Fruit fly (Drosophila melanogaster) whole organism, embryonic: ENCODE data around the gene bun.

Experiments used
- ATbp ChIP-seq: fragments of 200-800 bp; sonication (Bioruptor generic); optimal IDR thresholded peaks from 2 replicates; lab custom pipeline; 2017; ENCODE audit warnings: missing biosample characterization, mild to moderate bottlenecking, missing genetic modification characterization, missing genetic modification reagents
- Atf3 ChIP-seq: fragments of 200-800 bp; sonication (Bioruptor generic); optimal IDR thresholded peaks from 3 replicates; lab custom pipeline; 2016; ENCODE audit warnings: missing biosample characterization, missing genetic modification characterization
- Awh ChIP-seq: fragments of 200-800 bp; sonication (Bioruptor generic); IDR thresholded peaks from 2 replicates; pipeline ENCODE4, ENCODE4 v1.3.6; 2022; ENCODE audit warnings: missing biosample characterization, missing genetic modification characterization
- BEAF-32 ChIP-seq: fragments of 200-800 bp; sonication (Bioruptor generic); optimal IDR thresholded peaks from 3 replicates; lab custom pipeline; 2017; ENCODE audit warnings: missing biosample characterization, missing genetic modification characterization, mild to moderate bottlenecking, moderate library complexity, missing genetic modification reagents
- Bgb ChIP-seq: fragments of 200-800 bp; sonication (Bioruptor generic); IDR thresholded peaks from 2 replicates; pipeline ENCODE4 v1.3.6; 2022; ENCODE audit warnings: missing biosample characterization, missing genetic modification characterization; ENCODE audit not compliant: partially characterized antibody
- CG10147 ChIP-seq: fragments of 200-800 bp; sonication (Bioruptor generic); optimal IDR thresholded peaks from 2 replicates; lab custom pipeline; 2019; ENCODE audit warnings: missing biosample characterization, mild to moderate bottlenecking, missing genetic modification characterization, moderate library complexity
- CG10431 ChIP-seq: fragments of 200-800 bp; sonication (Bioruptor generic); optimal IDR thresholded peaks from 3 replicates; lab custom pipeline; 2018; ENCODE audit warnings: missing biosample characterization, mild to moderate bottlenecking, missing genetic modification characterization
- CG10462 ChIP-seq: fragments of 200-800 bp; sonication (Bioruptor generic); optimal IDR thresholded peaks from 2 replicates; lab custom pipeline; 2016; ENCODE audit warnings: missing biosample characterization, missing genetic modification characterization
- CG10979 ChIP-seq: fragments of 200-800 bp; sonication (Bioruptor generic); optimal IDR thresholded peaks from 2 replicates; lab custom pipeline; 2018; ENCODE audit warnings: missing biosample characterization, mild to moderate bottlenecking, missing genetic modification characterization, moderate library complexity
- CG12219 ChIP-seq: fragments of 200-800 bp; sonication (Bioruptor generic); optimal IDR thresholded peaks from 3 replicates; lab custom pipeline; 2018; ENCODE audit warnings: missing biosample characterization, mild to moderate bottlenecking, missing genetic modification characterization
- CG13775 ChIP-seq: fragments of 200-800 bp; sonication (Bioruptor generic); optimal IDR thresholded peaks from 3 replicates; lab custom pipeline; 2017; ENCODE audit warnings: missing biosample characterization, mild to moderate bottlenecking, missing genetic modification characterization
- CG14710 ChIP-seq: fragments of 200-800 bp; sonication (Bioruptor generic); optimal IDR thresholded peaks from 3 replicates; lab custom pipeline; 2019; ENCODE audit warnings: missing biosample characterization, mild to moderate bottlenecking, missing genetic modification characterization, moderate library complexity
- CG15696 ChIP-seq: fragments of 200-800 bp; sonication (Bioruptor generic); optimal IDR thresholded peaks from 2 replicates; lab custom pipeline; 2019; ENCODE audit warnings: missing biosample characterization, mild to moderate bottlenecking, missing genetic modification characterization, moderate library complexity
- CG18619 ChIP-seq: fragments of 200-800 bp; sonication (Bioruptor generic); optimal IDR thresholded peaks from 3 replicates; lab custom pipeline; 2017; ENCODE audit warnings: missing biosample characterization, mild to moderate bottlenecking, missing genetic modification characterization
- CG2116 ChIP-seq: fragments of 200-800 bp; sonication (Bioruptor generic); optimal IDR thresholded peaks from 3 replicates; lab custom pipeline; 2018; ENCODE audit warnings: missing biosample characterization, mild to moderate bottlenecking, missing genetic modification characterization
- CG31365 ChIP-seq: fragments of 200-800 bp; sonication (Bioruptor generic); optimal IDR thresholded peaks from 2 replicates; lab custom pipeline; 2018; ENCODE audit warnings: missing biosample characterization, mild to moderate bottlenecking, missing genetic modification characterization
- CG33557 ChIP-seq: fragments of 200-800 bp; sonication (Bioruptor generic); optimal IDR thresholded peaks from 2 replicates; lab custom pipeline; 2019; ENCODE audit warnings: missing biosample characterization, mild to moderate bottlenecking, missing genetic modification characterization, moderate library complexity
- CG4707 ChIP-seq: fragments of 200-800 bp; sonication (Bioruptor generic); optimal IDR thresholded peaks from 2 replicates; lab custom pipeline; 2018; ENCODE audit warnings: missing biosample characterization, mild to moderate bottlenecking, missing genetic modification characterization, moderate library complexity
- CG5180 ChIP-seq: fragments of 200-800 bp; sonication (Bioruptor generic); optimal IDR thresholded peaks from 3 replicates; lab custom pipeline; 2017; ENCODE audit warnings: missing biosample characterization, missing genetic modification characterization, mild to moderate bottlenecking, moderate library complexity, missing genetic modification reagents
- CG8281 ChIP-seq: fragments of 200-800 bp; sonication (Bioruptor generic); optimal IDR thresholded peaks from 2 replicates; lab custom pipeline; 2018; ENCODE audit warnings: missing biosample characterization, mild to moderate bottlenecking, missing genetic modification characterization, moderate library complexity
- CG8924 ChIP-seq: fragments of 200-800 bp; optimal IDR thresholded peaks from 3 replicates; lab custom pipeline; 2019; ENCODE audit warnings: missing biosample characterization, mild to moderate bottlenecking, missing genetic modification characterization, moderate library complexity
- Dref ChIP-seq: fragments of 200-800 bp; sonication (Bioruptor generic); IDR thresholded peaks from 2 replicates; pipeline ENCODE4 v1.3.6; 2022; ENCODE audit warnings: missing biosample characterization, missing genetic modification characterization
- Ets97D ChIP-seq: fragments of 200-800 bp; sonication (Bioruptor generic); optimal IDR thresholded peaks from 3 replicates; lab custom pipeline; 2016; ENCODE audit warnings: missing biosample characterization, missing genetic modification characterization
- Fer2 ChIP-seq: fragments of 200-800 bp; sonication (Bioruptor generic); optimal IDR thresholded peaks from 2 replicates; lab custom pipeline; 2018; ENCODE audit warnings: missing biosample characterization, mild to moderate bottlenecking, missing genetic modification characterization, moderate library complexity
- Fer3 ChIP-seq: fragments of 200-800 bp; sonication (Bioruptor generic); optimal IDR thresholded peaks from 2 replicates; lab custom pipeline; 2018; ENCODE audit warnings: missing biosample characterization, mild to moderate bottlenecking, missing genetic modification characterization, moderate library complexity
- H2.0 ChIP-seq: fragments of 200-800 bp; sonication (Bioruptor generic); IDR thresholded peaks from 2 replicates; pipeline ENCODE4 v1.3.6; 2022; ENCODE audit warnings: missing biosample characterization, missing genetic modification characterization
- Kr ChIP-seq: fragments of 200-800 bp; sonication (Bioruptor generic); optimal IDR thresholded peaks from 2 replicates; lab custom pipeline; 2017; ENCODE audit warnings: missing biosample characterization, mild to moderate bottlenecking, missing genetic modification characterization
- Nf-YB ChIP-seq: fragments of 200-800 bp; sonication (Bioruptor generic); optimal IDR thresholded peaks from 3 replicates; lab custom pipeline; 2019; ENCODE audit warnings: missing biosample characterization, mild to moderate bottlenecking, missing genetic modification characterization, moderate library complexity
- br ChIP-seq: fragments of >200 bp; optimal IDR thresholded peaks from 2 replicates; lab custom pipeline; 2017
- cad ChIP-seq: fragments of >200 bp; optimal IDR thresholded peaks from 2 replicates; lab custom pipeline; 2017; ENCODE audit warnings: missing biosample characterization, missing genetic modification characterization
- caup ChIP-seq: fragments of 200-800 bp; sonication (Bioruptor generic); optimal IDR thresholded peaks from 3 replicates; lab custom pipeline; 2017; ENCODE audit warnings: missing biosample characterization, mild to moderate bottlenecking, missing genetic modification characterization, moderate library complexity; ENCODE audit not compliant: severe bottlenecking
- ci ChIP-seq: fragments of 200-800 bp; sonication (Bioruptor generic); IDR thresholded peaks from 3 replicates; pipeline ENCODE4 v1.3.6; 2022; ENCODE audit warnings: missing biosample characterization, missing genetic modification characterization
- disco-r ChIP-seq: fragments of 200-800 bp; sonication (Bioruptor generic); optimal IDR thresholded peaks from 2 replicates; lab custom pipeline; 2016; ENCODE audit warnings: missing biosample characterization, missing genetic modification characterization
- dpn ChIP-seq, 2 experiments: fragments of 200-800 bp; sonication (Bioruptor generic); optimal IDR thresholded peaks; 3 replicates each; lab custom pipeline; 2016; ENCODE audit warnings: missing biosample characterization in 2 of 2, missing genetic modification characterization in 2 of 2
- fd102C ChIP-seq: fragments of 200-800 bp; sonication (Bioruptor generic); optimal IDR thresholded peaks from 2 replicates; lab custom pipeline; 2018; ENCODE audit warnings: missing biosample characterization, mild to moderate bottlenecking, missing genetic modification characterization, moderate library complexity
- fd64A ChIP-seq: fragments of 200-800 bp; sonication (Bioruptor generic); optimal IDR thresholded peaks from 3 replicates; lab custom pipeline; 2018; ENCODE audit warnings: missing biosample characterization, mild to moderate bottlenecking, missing genetic modification characterization
- gcm2 ChIP-seq: fragments of 200-800 bp; sonication (Bioruptor generic); optimal IDR thresholded peaks from 2 replicates; lab custom pipeline; 2016; ENCODE audit warnings: missing biosample characterization, missing genetic modification characterization
- gem ChIP-seq: fragments of 200-800 bp; sonication (Bioruptor generic); optimal IDR thresholded peaks from 2 replicates; lab custom pipeline; 2019; ENCODE audit warnings: missing biosample characterization, mild to moderate bottlenecking, missing genetic modification characterization, moderate library complexity
- gfzf ChIP-seq: fragments of 200-800 bp; sonication (Bioruptor generic); optimal IDR thresholded peaks from 2 replicates; lab custom pipeline; 2016; ENCODE audit warnings: missing biosample characterization, mild to moderate bottlenecking, missing genetic modification characterization, moderate library complexity
- grau ChIP-seq: fragments of 200-800 bp; optimal IDR thresholded peaks from 3 replicates; lab custom pipeline; 2019; ENCODE audit warnings: missing biosample characterization, mild to moderate bottlenecking, missing genetic modification characterization, moderate library complexity
- hkb ChIP-seq, 2 experiments: fragments of 200-800 bp in 1 of 2; fragments of >200 bp in 1 of 2; sonication (Bioruptor generic) in 1 of 2; IDR thresholded peaks in 1 of 2; optimal IDR thresholded peaks in 1 of 2; 2 replicates each; pipeline versions ENCODE4 v1.3.6 to Lab custom; 2017 to 2022; ENCODE audit warnings: missing biosample characterization in 1 of 2, missing genetic modification characterization in 1 of 2
- ken ChIP-seq: fragments of 200-800 bp; sonication (Bioruptor generic); IDR thresholded peaks from 3 replicates; pipeline ENCODE4 v1.3.6; 2022; ENCODE audit warnings: missing biosample characterization, missing genetic modification characterization
- lab ChIP-seq: fragments of 200-800 bp; sonication (Bioruptor generic); optimal IDR thresholded peaks from 3 replicates; lab custom pipeline; 2017; ENCODE audit warnings: missing biosample characterization, missing genetic modification characterization, mild to moderate bottlenecking, moderate library complexity, missing genetic modification reagents
- lilli ChIP-seq: fragments of 200-800 bp; sonication (Bioruptor generic); optimal IDR thresholded peaks from 3 replicates; lab custom pipeline; 2016; ENCODE audit warnings: missing biosample characterization, missing genetic modification characterization
- mld ChIP-seq: fragments of 200-800 bp; sonication (Bioruptor generic); IDR thresholded peaks from 3 replicates; pipeline ENCODE4 v1.3.6; 2022; ENCODE audit warnings: missing biosample characterization, missing genetic modification characterization; ENCODE audit not compliant: partially characterized antibody
- nau ChIP-seq: fragments of 200-800 bp; sonication (Bioruptor generic); optimal IDR thresholded peaks from 3 replicates; lab custom pipeline; 2017; ENCODE audit warnings: missing biosample characterization, mild to moderate bottlenecking, missing genetic modification characterization, missing genetic modification reagents
- sc ChIP-seq, 3 experiments: fragments of >200 bp in 2 of 3; fragments of 200-800 bp in 1 of 3; sonication (Bioruptor generic) in 1 of 3; optimal IDR thresholded peaks; 2 replicates in 2 of 3; 3 replicates in 1 of 3; lab custom pipeline; 2017; ENCODE audit warnings: mild to moderate bottlenecking in 1 of 3, missing biosample characterization in 1 of 3, missing genetic modification characterization in 1 of 3, missing genetic modification reagents in 1 of 3
- so ChIP-seq: fragments of 200-800 bp; sonication (Bioruptor generic); IDR thresholded peaks from 3 replicates; pipeline ENCODE4 v1.3.6; 2022; ENCODE audit warnings: missing biosample characterization, missing genetic modification characterization
- toy ChIP-seq: fragments of 200-800 bp; sonication (Bioruptor generic); IDR thresholded peaks from 2 replicates; pipeline ENCODE4 v1.3.6; 2022; ENCODE audit warnings: missing biosample characterization, missing genetic modification characterization

bun gene

DNA sequence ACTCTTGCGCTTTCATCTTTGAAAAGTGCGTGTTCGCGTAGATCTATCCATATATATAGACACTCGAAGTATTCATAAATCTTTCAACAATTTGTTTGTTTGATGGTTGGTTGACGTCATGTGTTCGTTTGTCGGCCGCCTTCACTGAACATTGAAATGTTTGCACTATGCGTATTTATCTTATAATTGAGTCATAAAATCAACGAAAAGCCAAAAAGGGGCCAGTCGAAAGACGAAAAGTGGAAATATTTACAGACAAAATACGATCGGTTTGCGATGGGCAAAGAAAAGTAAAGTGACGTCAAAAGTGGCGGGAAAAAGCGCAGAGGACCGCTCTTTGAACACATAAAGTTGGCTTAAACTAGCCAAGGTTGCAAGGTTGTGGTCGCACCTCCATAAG, 59.1 kb downstream of the bun start (continued):
- TF ChIP-seq Dref (GFP tag; lab: Robert Waterston, UW) (no peak), ken (GFP tag; lab: Robert Waterston, UW) (no peak), fd102C (GFP tag; lab: Kevin White, UChicago) (peak; percentile 47), Fer3 (peak; percentile 15), CG8281 (tag; lab: Kevin White, UChicago) (peak; percentile 26), CG4707 (GFP tag; lab: Kevin White, UChicago) (peak; percentile 75), fd64A (GFP tag; lab: Kevin White, UChicago) (peak; percentile 79), ci (GFP tag; lab: Robert Waterston, UW) (peak; percentile 76), br (no peak), Kr (GFP tag; lab: Kevin White, UChicago) (peak; percentile 9), Bgb (GFP tag; lab: Robert Waterston, UW) (no peak), gem (tag; lab: Kevin White, UChicago) (peak; percentile 40), hkb (optimal IDR thresholded peaks at IDR 0.05; lab: Kevin White, UChicago) (no peak), hkb (GFP tag; IDR thresholded peaks at IDR 0.05; lab: Robert Waterston, UW) (0 out of 2 replicates have a peak, but pooled peaks have one; percentile 14), disco-r (GFP tag; lab: Kevin White, UChicago) (no peak), CG10147 (no peak), lilli (GFP tag; lab: Kevin White, UChicago) (no peak), toy (GFP tag; lab: Robert Waterston, UW) (no peak), CG33557 (peak; percentile 68), grau (tag; lab: Kevin White, UChicago) (peak; percentile 2), dpn (GFP tag; optimal IDR thresholded peaks at IDR 0.05; lab: Kevin White, UChicago) (peak in 1 of 2 experiments; percentile 4), Ets97D (GFP tag; lab: Kevin White, UChicago) (no peak), sc (optimal IDR thresholded peaks at IDR 0.05; lab: Kevin White, UChicago) (no peak), sc (GFP tag; optimal IDR thresholded peaks at IDR 0.05; lab: Kevin White, UChicago) (peak; percentile 5), CG12219 (GFP tag; lab: Kevin White, UChicago) (peak; percentile 44), H2.0 (GFP tag; lab: Robert Waterston, UW) (no peak), CG2116 (GFP tag; lab: Kevin White, UChicago) (peak; percentile 22), CG13775 (no peak), CG8924 (tag; lab: Kevin White, UChicago) (peak; percentile 39), CG31365 (peak; percentile 49), so (GFP tag; lab: Robert Waterston, UW) (no peak), caup (GFP tag; lab: Kevin White, UChicago) (peak; percentile 10), Atf3 (GFP tag; lab: Kevin White, UChicago) (peak; percentile 17), nau (GFP tag; lab: Kevin White, UChicago) (peak; percentile 68), BEAF-32 (GFP tag; lab: Kevin White, UChicago) (no peak), CG10462 (GFP tag; lab: Kevin White, UChicago) (peak; percentile 16), CG15696 (tag; lab: Kevin White, UChicago) (peak; percentile 78), ATbp (peak; percentile 71), CG14710 (tag; lab: Kevin White, UChicago) (peak; percentile 51), Nf-YB (GFP tag; lab: Kevin White, UChicago) (peak; percentile 37), gfzf (GFP tag; lab: Kevin White, UChicago) (no peak), CG10979 (tag; lab: Kevin White, UChicago) (peak; percentile 26), gcm2 (GFP tag; lab: Kevin White, UChicago) (no peak), lab (peak; percentile 6), Awh (GFP tag; lab: Robert Waterston, UW) (peak; percentile 16; the same call in 1 of the 2 replicates), cad (GFP tag; lab: Kevin White, UChicago) (no peak), mld (GFP tag; lab: Robert Waterston, UW) (no peak), Fer2 (tag; lab: Kevin White, UChicago) (no peak), CG10431 (GFP tag; lab: Kevin White, UChicago) (peak; percentile 78), CG18619 (GFP tag; lab: Kevin White, UChicago) (peak; percentile 26), CG5180 (GFP tag; lab: Kevin White, UChicago) (peak; percentile 46)
